Fruit fly (Drosophila melanogaster): Measurements from ENCODE around the gene RpL23A.

The RpL23A gene

DNA sequence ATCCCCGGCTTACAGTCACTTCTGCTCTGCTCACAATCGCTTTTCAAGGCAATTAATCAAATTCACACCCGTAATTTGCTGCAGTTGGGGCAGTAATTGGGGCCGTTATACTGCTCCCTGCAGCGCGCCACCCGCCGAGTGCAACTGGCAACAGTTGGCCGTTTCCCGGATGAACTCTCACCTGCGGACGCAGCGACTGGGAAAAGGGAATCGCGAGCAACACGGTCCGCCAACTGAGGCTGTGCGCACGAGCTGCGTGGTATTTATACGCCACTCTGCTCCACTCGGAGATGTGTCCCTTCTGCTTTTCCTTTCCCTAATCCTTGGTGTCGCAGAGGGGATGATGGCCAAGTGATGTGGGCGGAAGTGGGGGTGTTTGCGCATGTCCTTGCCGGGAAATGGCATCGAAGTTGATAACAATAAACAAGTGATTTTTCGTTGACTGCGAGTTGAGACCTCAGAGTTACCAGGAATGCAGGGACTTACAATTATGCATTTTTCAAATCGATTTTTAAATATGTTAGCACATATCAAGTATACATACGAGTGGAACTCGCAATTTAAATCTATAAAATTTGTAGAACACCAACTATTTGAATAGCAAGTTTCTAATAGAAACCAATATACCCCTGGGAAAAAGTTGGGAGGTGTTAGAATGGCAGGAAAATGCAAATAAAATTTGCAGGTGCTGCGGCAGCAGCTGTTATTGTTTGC, 39.2 kb downstream of the RpL23A start, which contains the start of gene GC:
TSS of gene GC (minus strand) at position 238 of the 714 bp plus-strand sequence.
- no peak for TF ChIP-seq Sox15 (GFP tag; optimal IDR thresholded peaks at IDR 0.05)
- TF ChIP-seq CG8632 (GFP tag; optimal IDR thresholded peaks at IDR 0.05) = no peak
- peak; percentile 23 for TF ChIP-seq Ets21C (GFP tag; optimal IDR thresholded peaks at IDR 0.05)
- no peak for TF ChIP-seq Sox14 (GFP tag; optimal IDR thresholded peaks at IDR 0.05)
- no peak for TF ChIP-seq fkh (GFP tag; optimal IDR thresholded peaks at IDR 0.05)
- TF ChIP-seq CG10669 (GFP tag; optimal IDR thresholded peaks at IDR 0.05) = no peak
- no peak for TF ChIP-seq CG7368 (GFP tag; optimal IDR thresholded peaks at IDR 0.05)
- peak; percentile 9 for TF ChIP-seq lz (GFP tag; optimal IDR thresholded peaks at IDR 0.05)
- no peak for TF ChIP-seq eg (GFP tag; IDR thresholded peaks at IDR 0.05)
- TF ChIP-seq achi (GFP tag; optimal IDR thresholded peaks at IDR 0.05) = no peak
- no peak for TF ChIP-seq pdm3 (GFP tag; optimal IDR thresholded peaks at IDR 0.05)
- TF ChIP-seq CG4318 (GFP tag; optimal IDR thresholded peaks at IDR 0.05) = no peak
- TF ChIP-seq acj6 (GFP tag; optimal IDR thresholded peaks at IDR 0.05) = peak; percentile 36
- TF ChIP-seq Hr39 (GFP tag; optimal IDR thresholded peaks at IDR 0.05) = peak; percentile 37
- TF ChIP-seq Smox (GFP tag; optimal IDR thresholded peaks at IDR 0.05) = peak; percentile 34
- TF ChIP-seq salr (GFP tag; optimal IDR thresholded peaks at IDR 0.05) = no peak
- TF ChIP-seq Hr4 (GFP tag; optimal IDR thresholded peaks at IDR 0.05) = peak; percentile 49
- 0 out of 2 replicates have a peak, but pooled peaks have one; percentile 18 for TF ChIP-seq CG15336 (GFP tag; IDR thresholded peaks at IDR 0.05)
- no peak for TF ChIP-seq CG16779 (tag; optimal IDR thresholded peaks at IDR 0.05)
- TF ChIP-seq CG9139 (GFP tag; optimal IDR thresholded peaks at IDR 0.05) = no peak
- no peak for TF ChIP-seq CG34406 (GFP tag; optimal IDR thresholded peaks at IDR 0.05)
- TF ChIP-seq CG1621 (tag; optimal IDR thresholded peaks at IDR 0.05) = no peak
- peak; percentile 17 for TF ChIP-seq CG31627 (GFP tag; optimal IDR thresholded peaks at IDR 0.05)
- TF ChIP-seq CG3032 (tag; optimal IDR thresholded peaks at IDR 0.05) = no peak
- TF ChIP-seq cyc (GFP tag; optimal IDR thresholded peaks at IDR 0.05) = no peak
- 0 out of 3 replicates have a peak, but pooled peaks have one; percentile 28 for TF ChIP-seq CG8119 (GFP tag; IDR thresholded peaks at IDR 0.05)
- no peak for TF ChIP-seq topi (GFP tag; optimal IDR thresholded peaks at IDR 0.05)
- no peak for TF ChIP-seq ss (GFP tag; optimal IDR thresholded peaks at IDR 0.05)
- TF ChIP-seq Lpt (GFP tag; optimal IDR thresholded peaks at IDR 0.05) = no peak
- no peak for TF ChIP-seq Met (GFP tag; optimal IDR thresholded peaks at IDR 0.05)
- no peak for TF ChIP-seq CG3919 (GFP tag; optimal IDR thresholded peaks at IDR 0.05)
- no peak for TF ChIP-seq CG10631 (GFP tag; optimal IDR thresholded peaks at IDR 0.05)
- TF ChIP-seq CG11294 (GFP tag; IDR thresholded peaks at IDR 0.05) = no peak
- TF ChIP-seq Sox102F (GFP tag; optimal IDR thresholded peaks at IDR 0.05) = peak; percentile 19
- TF ChIP-seq CG6854 (GFP tag; optimal IDR thresholded peaks at IDR 0.05) = no peak
- no peak for TF ChIP-seq Hr38 (GFP tag; optimal IDR thresholded peaks at IDR 0.05)
- TF ChIP-seq vri (GFP tag; optimal IDR thresholded peaks at IDR 0.05) = no peak
- no peak for TF ChIP-seq spab (GFP tag; optimal IDR thresholded peaks at IDR 0.05)
- TF ChIP-seq CG32006 (GFP tag; optimal IDR thresholded peaks at IDR 0.05) = peak; percentile 43
- no peak for TF ChIP-seq Eip93F (GFP tag; optimal IDR thresholded peaks at IDR 0.05)
- TF ChIP-seq fd85E (GFP tag; optimal IDR thresholded peaks at IDR 0.05) = no peak
- TF ChIP-seq CG8319 (GFP tag; optimal IDR thresholded peaks at IDR 0.05) = no peak
- no peak for TF ChIP-seq dsx (GFP tag; optimal IDR thresholded peaks at IDR 0.05; ENCODE audit: poor library complexity, severe bottlenecking)
- no peak for TF ChIP-seq CG11902 (GFP tag; optimal IDR thresholded peaks at IDR 0.05)
- TF ChIP-seq Eip78C (GFP tag) = no peak
- no peak for TF ChIP-seq OdsH (GFP tag; optimal IDR thresholded peaks at IDR 0.05)
- TF ChIP-seq Gug (GFP tag; IDR thresholded peaks at IDR 0.05) = no peak
- TF ChIP-seq dac (GFP tag; optimal IDR thresholded peaks at IDR 0.05) = no peak
- no peak for TF ChIP-seq CG6808 (GFP tag; optimal IDR thresholded peaks at IDR 0.05)
- no peak for TF ChIP-seq CG6276 (GFP tag; optimal IDR thresholded peaks at IDR 0.05)
- TF ChIP-seq CG6163 (GFP tag; IDR thresholded peaks at IDR 0.05) = no peak
- no peak for TF ChIP-seq Blimp-1 (GFP tag; optimal IDR thresholded peaks at IDR 0.05)

Measured in whole organism, prepupa.